Worm (Caenorhabditis elegans) whole organism, L4 larva: ENCODE measurements around the gene K02E11.7.

Source experiments
- F37D6.2 ChIP-seq: sonication (generic microtip); optimal IDR thresholded peaks from 2 replicates; lab custom pipeline; 2016; ENCODE audit warnings: mild to moderate bottlenecking, missing genetic modification characterization, missing compliant biosample characterization
- Y48G9A.11 ChIP-seq: fragments of 200-800 bp; sonication (Bioruptor generic); IDR thresholded peaks from 2 replicates; pipeline ENCODE4 v1.3.6; 2022; ENCODE audit warnings: missing genetic modification reagents, missing genetic modification characterization, missing compliant biosample characterization
- ama-1 ChIP-seq: fragments of 150-350 bp; optimal IDR thresholded peaks from 2 replicates; lab custom pipeline; 2014; ENCODE audit warnings: inconsistent platforms, mixed read lengths
- cey-2 ChIP-seq: sonication (generic microtip); optimal IDR thresholded peaks from 3 replicates; lab custom pipeline; 2017; ENCODE audit warnings: missing genetic modification characterization, mild to moderate bottlenecking, missing compliant biosample characterization, antibody characterized with exemption, borderline replicate concordance; ENCODE audit not compliant: insufficient read depth
- jun-1 ChIP-seq: fragments of 150-350 bp; optimal IDR thresholded peaks from 2 replicates; lab custom pipeline; 2014; ENCODE audit warnings: missing biosample characterization, missing genetic modification reagents, missing genetic modification characterization
- lin-13 ChIP-seq: fragments of 150-350 bp; optimal IDR thresholded peaks from 2 replicates; lab custom pipeline; 2014; ENCODE audit warnings: missing biosample characterization, missing genetic modification reagents, missing genetic modification characterization
- mdl-1 ChIP-seq, 2 experiments: fragments of 150-350 bp in 1 of 2; sonication (generic microtip) in 1 of 2; optimal IDR thresholded peaks; 2 replicates each; lab custom pipeline; 2014 to 2017; ENCODE audit warnings: missing biosample characterization in 2 of 2, missing genetic modification characterization in 2 of 2
- nhr-11 ChIP-seq: fragments of 150-350 bp; optimal IDR thresholded peaks from 2 replicates; lab custom pipeline; 2014; ENCODE audit warnings: missing biosample characterization, missing genetic modification characterization
- php-3 ChIP-seq: fragments of 200-800 bp; sonication (Bioruptor generic); IDR thresholded peaks from 2 replicates; pipeline ENCODE4 v1.3.6; 2022; ENCODE audit warnings: missing genetic modification reagents, missing genetic modification characterization, missing compliant biosample characterization
- snpc-4 ChIP-seq: fragments of 150-350 bp; optimal IDR thresholded peaks from 2 replicates; lab custom pipeline; 2014; ENCODE audit warnings: missing biosample characterization, missing genetic modification characterization
- zfp-3 ChIP-seq: fragments of 200-800 bp; sonication (Bioruptor generic); conservative IDR thresholded peaks from 2 replicates; pipeline ENCODE4 v1.3.6; 2022; ENCODE audit warnings: missing genetic modification reagents, missing genetic modification characterization, missing compliant biosample characterization
- ztf-11 ChIP-seq: fragments of 150-350 bp; optimal IDR thresholded peaks from 2 replicates; lab custom pipeline; 2014; ENCODE audit warnings: missing biosample characterization, missing genetic modification characterization

DNA sequence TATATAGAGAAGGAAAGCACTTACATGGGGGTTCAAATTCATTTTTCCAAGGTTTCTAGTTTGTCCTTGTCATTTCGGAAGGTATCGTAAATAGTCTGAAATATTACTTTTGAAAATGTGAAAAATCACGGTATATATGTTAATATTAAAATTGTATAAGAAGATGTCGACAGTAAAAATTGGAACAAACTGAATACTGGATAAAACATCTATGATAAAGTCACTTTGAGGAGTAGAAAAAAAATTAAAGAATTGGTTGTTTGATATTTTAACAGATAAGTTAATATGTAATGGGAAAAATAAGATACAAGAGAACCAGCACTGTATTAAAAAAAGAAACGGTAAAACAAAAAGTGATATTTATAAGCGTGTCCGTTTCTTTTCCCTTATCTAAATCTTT lies 27.7 kb downstream of the K02E11.7 start, which contains the start of gene nep-21:
- no peak for TF ChIP-seq nhr-11 (tag; lab: Kevin White, UChicago)
- no peak for TF ChIP-seq php-3
- no peak for TF ChIP-seq zfp-3 (GFP tag; lab: Robert Waterston, UW)
- TF ChIP-seq snpc-4 (tag; lab: Kevin White, UChicago), result no peak
- TF ChIP-seq lin-13 (GFP tag; lab: Kevin White, UChicago), result no peak
- TF ChIP-seq ztf-11 (tag; lab: Kevin White, UChicago), result no peak
- TF ChIP-seq F37D6.2 (tag; lab: Kevin White, UChicago), result no peak
- no peak for TF ChIP-seq cey-2 (tag; lab: Kevin White, UChicago)
- TF ChIP-seq mdl-1 (tag; optimal IDR thresholded peaks at IDR 0.05; lab: Kevin White, UChicago), result no peak
- TF ChIP-seq Y48G9A.11, result no peak
- TF ChIP-seq ama-1, result no peak
- TF ChIP-seq jun-1 (tag; lab: Kevin White, UChicago), result no peak
